Fruit fly (Drosophila melanogaster): Measurements from ENCODE around the gene CG15643.

Gene CG15643

dm6 chrX:15571939-15572338 is at the start of gene CG15643:
Gene CG15643, minus strand, starts transcription at chrX:15572149.
- TF ChIP-seq Ets98B (GFP tag; IDR thresholded peaks at IDR 0.05): no peak
- TF ChIP-seq EcR (GFP tag; optimal IDR thresholded peaks at IDR 0.05): no peak
- no peak for TF ChIP-seq fd96Ca (GFP tag; IDR thresholded peaks at IDR 0.05)
- TF ChIP-seq CG9948 (tag; optimal IDR thresholded peaks at IDR 0.05): no peak
- no peak for TF ChIP-seq Pif1A (GFP tag; optimal IDR thresholded peaks at IDR 0.05)
- TF ChIP-seq CG12605 (GFP tag; IDR thresholded peaks at IDR 0.05): no peak
- TF ChIP-seq rn (GFP tag; IDR thresholded peaks at IDR 0.05): no peak
- no peak for TF ChIP-seq Snoo (tag; optimal IDR thresholded peaks at IDR 0.05)
- no peak for TF ChIP-seq CG8159 (tag; optimal IDR thresholded peaks at IDR 0.05)
- no peak for TF ChIP-seq CG17806 (tag; optimal IDR thresholded peaks at IDR 0.05)
- TF ChIP-seq CG32121 (GFP tag; IDR thresholded peaks at IDR 0.05): no peak
- no peak for TF ChIP-seq CG13204 (GFP tag; optimal IDR thresholded peaks at IDR 0.05)
- no peak for TF ChIP-seq CG14655 (GFP tag; optimal IDR thresholded peaks at IDR 0.05)
- TF ChIP-seq Pif1B (GFP tag; optimal IDR thresholded peaks at IDR 0.05): no peak
- TF ChIP-seq CG8301 (tag; optimal IDR thresholded peaks at IDR 0.05): no peak
- no peak for TF ChIP-seq CG34367 (tag; optimal IDR thresholded peaks at IDR 0.05)

dm6 chrX:15620439-15621227 is 48.7 kb upstream of the CG15643 start:
- TF ChIP-seq CG34367 (tag; optimal IDR thresholded peaks at IDR 0.05) (peak; percentile 34), CG12605 (GFP tag; IDR thresholded peaks at IDR 0.05) (peak; percentile 75; the same call in 1 of the 2 replicates), CG4496 (GFP tag; IDR thresholded peaks at IDR 0.05) (peak; percentile 76), gl (tag; optimal IDR thresholded peaks at IDR 0.05) (peak; percentile 59), Ets98B (GFP tag; IDR thresholded peaks at IDR 0.05) (peak; percentile 44), Pif1B (GFP tag; optimal IDR thresholded peaks at IDR 0.05) (peak; percentile 3), CG10348 (GFP tag; IDR thresholded peaks at IDR 0.05) (no peak), CG8301 (tag; optimal IDR thresholded peaks at IDR 0.05) (peak; percentile 52), CG13204 (GFP tag; optimal IDR thresholded peaks at IDR 0.05) (peak; percentile 57), EcR (GFP tag; optimal IDR thresholded peaks at IDR 0.05) (no peak), CG17806 (tag; optimal IDR thresholded peaks at IDR 0.05) (peak; percentile 6), CG9948 (tag; optimal IDR thresholded peaks at IDR 0.05) (no peak), CG32121 (GFP tag; IDR thresholded peaks at IDR 0.05) (peak; percentile 64), fd96Ca (GFP tag; IDR thresholded peaks at IDR 0.05) (peak; percentile 78), Snoo (tag; optimal IDR thresholded peaks at IDR 0.05) (no peak), Pif1A (GFP tag; optimal IDR thresholded peaks at IDR 0.05) (peak; percentile 4), D1 (tag; optimal IDR thresholded peaks at IDR 0.05) (no peak), rn (GFP tag; IDR thresholded peaks at IDR 0.05) (no peak), CG8159 (tag; optimal IDR thresholded peaks at IDR 0.05) (peak; percentile 33), CG15710 (tag; optimal IDR thresholded peaks at IDR 0.05) (peak; percentile 35), CG14655 (GFP tag; optimal IDR thresholded peaks at IDR 0.05) (peak; percentile 67)

- TF ChIP-seq gl (tag; optimal IDR thresholded peaks at IDR 0.05) (no peak), EcR (GFP tag; optimal IDR thresholded peaks at IDR 0.05) (no peak), CG9948 (tag; optimal IDR thresholded peaks at IDR 0.05) (no peak), D1 (tag; optimal IDR thresholded peaks at IDR 0.05) (no peak), CG15710 (tag; optimal IDR thresholded peaks at IDR 0.05) (no peak), CG13204 (GFP tag; optimal IDR thresholded peaks at IDR 0.05) (no peak), fd96Ca (GFP tag; IDR thresholded peaks at IDR 0.05) (no peak), rn (GFP tag; IDR thresholded peaks at IDR 0.05) (no peak), Pif1A (GFP tag; optimal IDR thresholded peaks at IDR 0.05) (no peak), CG34367 (tag; optimal IDR thresholded peaks at IDR 0.05) (no peak), Snoo (tag; optimal IDR thresholded peaks at IDR 0.05) (no peak), Pif1B (GFP tag; optimal IDR thresholded peaks at IDR 0.05) (no peak)
Measured at dm6 chrX:15619631-15619960, 47.6 kb upstream of the CG15643 start.

DNA sequence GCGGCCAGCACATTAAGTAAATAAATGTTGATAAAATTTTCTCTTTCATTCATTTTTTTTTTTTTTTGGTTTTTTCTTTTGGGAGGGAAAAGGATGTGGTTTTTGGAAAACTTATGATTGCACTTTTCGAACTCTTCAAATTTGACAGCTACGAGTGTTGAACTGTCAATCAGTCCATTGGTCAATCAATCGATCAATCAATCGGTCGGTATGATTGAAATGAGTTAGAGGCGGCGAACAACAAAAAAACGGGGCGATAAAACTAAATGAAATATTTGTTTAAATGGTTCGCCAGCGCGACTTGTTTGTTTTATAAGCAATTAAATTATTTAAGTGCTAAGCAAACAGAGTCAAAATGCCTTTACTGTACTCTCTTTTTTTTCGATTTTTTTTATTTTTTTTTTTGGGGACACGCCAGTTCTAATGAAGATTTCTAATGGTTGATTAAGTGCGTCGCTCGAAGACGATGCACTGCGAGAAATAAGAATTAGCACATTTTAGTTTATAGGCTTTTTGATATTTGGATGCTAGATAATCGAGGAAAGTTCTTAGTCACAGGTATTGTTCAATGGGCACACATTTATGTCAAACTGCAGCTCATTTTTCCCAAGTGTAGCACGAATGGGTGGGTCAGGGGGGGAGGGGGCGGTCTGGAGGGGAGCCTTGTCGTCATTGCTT is 47.1 kb upstream of the CG15643 start:
- TF ChIP-seq CG8301 (tag; optimal IDR thresholded peaks at IDR 0.05) (no peak), CG10348 (GFP tag; IDR thresholded peaks at IDR 0.05) (no peak), Snoo (tag; optimal IDR thresholded peaks at IDR 0.05) (peak; percentile 23), fd96Ca (GFP tag; IDR thresholded peaks at IDR 0.05) (peak; percentile 67; the same call in 2 of the 3 replicates), CG13204 (GFP tag; optimal IDR thresholded peaks at IDR 0.05) (no peak), CG32121 (GFP tag; IDR thresholded peaks at IDR 0.05) (peak; percentile 40; the same call in 1 of the 2 replicates), D1 (tag; optimal IDR thresholded peaks at IDR 0.05) (no peak), Pif1A (GFP tag; optimal IDR thresholded peaks at IDR 0.05) (no peak), CG12605 (GFP tag; IDR thresholded peaks at IDR 0.05) (0 out of 2 replicates have a peak, but pooled peaks have one; percentile 21), Ets98B (GFP tag; IDR thresholded peaks at IDR 0.05) (peak; percentile 49; the same call in 1 of the 2 replicates), gl (tag; optimal IDR thresholded peaks at IDR 0.05) (no peak), Pif1B (GFP tag; optimal IDR thresholded peaks at IDR 0.05) (no peak), EcR (GFP tag; optimal IDR thresholded peaks at IDR 0.05) (no peak), CG9948 (tag; optimal IDR thresholded peaks at IDR 0.05) (no peak), CG4496 (GFP tag; IDR thresholded peaks at IDR 0.05) (peak; percentile 69; the same call in 2 of the 3 replicates), CG34367 (tag; optimal IDR thresholded peaks at IDR 0.05) (no peak), rn (GFP tag; IDR thresholded peaks at IDR 0.05) (no peak), CG17806 (tag; optimal IDR thresholded peaks at IDR 0.05) (no peak), CG14655 (GFP tag; optimal IDR thresholded peaks at IDR 0.05) (peak; percentile 44), CG8159 (tag; optimal IDR thresholded peaks at IDR 0.05) (no peak), CG15710 (tag; optimal IDR thresholded peaks at IDR 0.05) (no peak)

dm6 chrX:15617916-15618315 is 46.0 kb upstream of the CG15643 start:
- TF ChIP-seq Pif1B (GFP tag; optimal IDR thresholded peaks at IDR 0.05): peak; percentile 64
- TF ChIP-seq CG9948 (tag; optimal IDR thresholded peaks at IDR 0.05): peak; percentile 20
- TF ChIP-seq fd96Ca (GFP tag; IDR thresholded peaks at IDR 0.05): peak; percentile 69; the same call in 2 of the 3 replicates
- no peak for TF ChIP-seq CG13204 (GFP tag; optimal IDR thresholded peaks at IDR 0.05)
- TF ChIP-seq CG32121 (GFP tag; IDR thresholded peaks at IDR 0.05): peak; percentile 84
- TF ChIP-seq gl (tag; optimal IDR thresholded peaks at IDR 0.05): no peak
- TF ChIP-seq CG12605 (GFP tag; IDR thresholded peaks at IDR 0.05): peak; percentile 81
- no peak for TF ChIP-seq Snoo (tag; optimal IDR thresholded peaks at IDR 0.05)
- peak; percentile 59 for TF ChIP-seq CG8301 (tag; optimal IDR thresholded peaks at IDR 0.05)
- TF ChIP-seq CG15710 (tag; optimal IDR thresholded peaks at IDR 0.05): peak; percentile 2
- TF ChIP-seq EcR (GFP tag; optimal IDR thresholded peaks at IDR 0.05): no peak
- TF ChIP-seq CG14655 (GFP tag; optimal IDR thresholded peaks at IDR 0.05): peak; percentile 61
- TF ChIP-seq Ets98B (GFP tag; IDR thresholded peaks at IDR 0.05): peak; percentile 79
- TF ChIP-seq rn (GFP tag; IDR thresholded peaks at IDR 0.05): 0 out of 2 replicates have a peak, but pooled peaks have one; percentile 52
- peak; percentile 86 for TF ChIP-seq CG4496 (GFP tag; IDR thresholded peaks at IDR 0.05)
- peak; percentile 20 for TF ChIP-seq CG17806 (tag; optimal IDR thresholded peaks at IDR 0.05)
- TF ChIP-seq CG10348 (GFP tag; IDR thresholded peaks at IDR 0.05): no peak
- TF ChIP-seq CG34367 (tag; optimal IDR thresholded peaks at IDR 0.05): no peak
- TF ChIP-seq Pif1A (GFP tag; optimal IDR thresholded peaks at IDR 0.05): peak; percentile 65
- no peak for TF ChIP-seq CG8159 (tag; optimal IDR thresholded peaks at IDR 0.05)
- no peak for TF ChIP-seq D1 (tag; optimal IDR thresholded peaks at IDR 0.05)

Measured in whole organism, pupa.